Worm (Caenorhabditis elegans) whole organism, L4 larva: ENCODE data around the gene cal-5.

Experiments
- egl-27 ChIP-seq: sonication (generic microtip); optimal IDR thresholded peaks from 3 replicates; lab custom pipeline; 2017; ENCODE audit warnings: missing biosample characterization, missing genetic modification reagents, missing genetic modification characterization
- fkh-10 ChIP-seq: fragments of 150-350 bp; optimal IDR thresholded peaks from 2 replicates; lab custom pipeline; 2014; ENCODE audit warnings: missing biosample characterization, missing genetic modification reagents, missing genetic modification characterization
- hlh-30 ChIP-seq: sonication (generic microtip); optimal IDR thresholded peaks from 2 replicates; lab custom pipeline; 2017; ENCODE audit warnings: antibody characterized with exemption, mild to moderate bottlenecking, missing genetic modification characterization, missing compliant biosample characterization; ENCODE audit not compliant: insufficient read depth
- lin-38 ChIP-seq: fragments of 200-800 bp; sonication (Bioruptor generic); IDR thresholded peaks from 2 replicates; pipeline ENCODE4 v1.3.6; 2022; ENCODE audit warnings: missing genetic modification reagents, missing genetic modification characterization, missing compliant biosample characterization
- mdt-29 ChIP-seq: fragments of 200-800 bp; sonication (Bioruptor generic); IDR thresholded peaks from 2 replicates; pipeline ENCODE4 v1.3.6; 2022; ENCODE audit warnings: missing genetic modification reagents, missing genetic modification characterization, missing compliant biosample characterization
- snpc-1.2 ChIP-seq: fragments of 200-800 bp; sonication (Bioruptor generic); IDR thresholded peaks from 2 replicates; pipeline ENCODE4 v1.3.6; 2022; ENCODE audit warnings: missing genetic modification reagents, missing genetic modification characterization, missing compliant biosample characterization

- TF ChIP-seq hlh-30 (tag; lab: Kevin White, UChicago) (no peak), egl-27 (tag; lab: Kevin White, UChicago) (no peak), lin-38 (GFP tag; lab: Robert Waterston, UW) (no peak), fkh-10 (GFP tag; lab: Kevin White, UChicago) (no peak), mdt-29 (GFP tag; lab: Robert Waterston, UW) (peak; percentile 81), snpc-1.2 (peak; percentile 38; the same call in 1 of the 2 replicates)
These were observed 23.1 kb upstream of the cal-5 start, which contains the start of gene vit-2 for ce11 chrX:5100738-5101379.
